Fruit fly (Drosophila melanogaster) whole organism, pupa: ENCODE measurements around the gene mRpS18B.

Experiments
- CG10348 ChIP-seq: fragments of 200-800 bp; sonication (Bioruptor generic); IDR thresholded peaks from 2 replicates; pipeline ENCODE4 v1.3.6; 2022; ENCODE audit warnings: missing biosample characterization, missing genetic modification characterization
- CG12605 ChIP-seq: fragments of 200-800 bp; sonication (Bioruptor generic); IDR thresholded peaks from 2 replicates; pipeline ENCODE4 v1.3.6; 2022; ENCODE audit warnings: missing biosample characterization, missing genetic modification characterization
- CG13204 ChIP-seq: fragments of 200-800 bp; sonication (Bioruptor generic); optimal IDR thresholded peaks from 2 replicates; lab custom pipeline; 2018; ENCODE audit warnings: missing biosample characterization, mild to moderate bottlenecking, missing genetic modification characterization, moderate library complexity
- CG14655 ChIP-seq: fragments of 200-800 bp; sonication (Bioruptor generic); optimal IDR thresholded peaks from 3 replicates; lab custom pipeline; 2017; ENCODE audit warnings: mild to moderate bottlenecking, missing biosample characterization, missing genetic modification reagents, missing genetic modification characterization
- CG15710 ChIP-seq: fragments of 200-800 bp; sonication (Bioruptor generic); optimal IDR thresholded peaks from 2 replicates; lab custom pipeline; 2018; ENCODE audit warnings: missing biosample characterization, mild to moderate bottlenecking, missing genetic modification characterization, moderate library complexity
- CG17806 ChIP-seq: fragments of 200-800 bp; sonication (Bioruptor generic); optimal IDR thresholded peaks from 2 replicates; lab custom pipeline; 2018; ENCODE audit warnings: missing biosample characterization, mild to moderate bottlenecking, missing genetic modification characterization, moderate library complexity
- CG32121 ChIP-seq: fragments of 200-800 bp; sonication (Bioruptor generic); IDR thresholded peaks from 2 replicates; pipeline ENCODE4 v1.3.6; 2022; ENCODE audit warnings: missing biosample characterization, missing genetic modification characterization
- CG34367 ChIP-seq: fragments of 200-800 bp; sonication (Bioruptor generic); optimal IDR thresholded peaks from 2 replicates; lab custom pipeline; 2018; ENCODE audit warnings: missing biosample characterization, mild to moderate bottlenecking, missing genetic modification characterization
- CG4496 ChIP-seq: fragments of 200-800 bp; sonication (Bioruptor generic); IDR thresholded peaks from 3 replicates; pipeline ENCODE4 v1.3.6; 2022; ENCODE audit warnings: missing biosample characterization, missing genetic modification characterization
- CG8159 ChIP-seq: fragments of 200-800 bp; sonication (Bioruptor generic); optimal IDR thresholded peaks from 3 replicates; lab custom pipeline; 2018; ENCODE audit warnings: missing biosample characterization, mild to moderate bottlenecking, missing genetic modification characterization, moderate library complexity
- CG8301 ChIP-seq: fragments of 200-800 bp; sonication (Bioruptor generic); optimal IDR thresholded peaks from 2 replicates; lab custom pipeline; 2018; ENCODE audit warnings: missing biosample characterization, mild to moderate bottlenecking, missing genetic modification characterization
- CG9948 ChIP-seq: fragments of 200-800 bp; sonication (Bioruptor generic); optimal IDR thresholded peaks from 2 replicates; lab custom pipeline; 2018; ENCODE audit warnings: missing biosample characterization, mild to moderate bottlenecking, missing genetic modification characterization, moderate library complexity
- D1 ChIP-seq: fragments of 200-800 bp; sonication (Bioruptor generic); optimal IDR thresholded peaks from 2 replicates; lab custom pipeline; 2018; ENCODE audit warnings: missing biosample characterization, mild to moderate bottlenecking, missing genetic modification characterization, moderate library complexity
- EcR ChIP-seq: fragments of 200-800 bp; sonication (Bioruptor generic); optimal IDR thresholded peaks from 3 replicates; lab custom pipeline; 2019; ENCODE audit warnings: missing biosample characterization, missing genetic modification characterization, mild to moderate bottlenecking, moderate library complexity, missing genetic modification reagents
- Ets98B ChIP-seq: fragments of 200-800 bp; sonication (Bioruptor generic); IDR thresholded peaks from 2 replicates; pipeline ENCODE4 v1.3.6; 2022; ENCODE audit warnings: missing biosample characterization, missing genetic modification characterization
- Pif1A ChIP-seq: fragments of 200-800 bp; sonication (Bioruptor generic); optimal IDR thresholded peaks from 3 replicates; lab custom pipeline; 2016; ENCODE audit warnings: missing biosample characterization, missing genetic modification characterization
- Pif1B ChIP-seq: fragments of 200-800 bp; sonication (Bioruptor generic); optimal IDR thresholded peaks from 3 replicates; lab custom pipeline; 2016; ENCODE audit warnings: missing biosample characterization, missing genetic modification characterization
- Snoo ChIP-seq: fragments of 200-800 bp; sonication (Bioruptor generic); optimal IDR thresholded peaks from 3 replicates; lab custom pipeline; 2017; ENCODE audit warnings: missing biosample characterization, mild to moderate bottlenecking, missing genetic modification characterization, inconsistent platforms
- fd96Ca ChIP-seq: fragments of 200-800 bp; sonication (Bioruptor generic); IDR thresholded peaks from 3 replicates; pipeline ENCODE4 v1.3.6; 2022; ENCODE audit warnings: missing biosample characterization, missing genetic modification characterization
- gl ChIP-seq: fragments of 200-800 bp; sonication (Bioruptor generic); optimal IDR thresholded peaks from 2 replicates; lab custom pipeline; 2018; ENCODE audit warnings: missing biosample characterization, mild to moderate bottlenecking, missing genetic modification characterization
- rn ChIP-seq: fragments of 200-800 bp; sonication (Bioruptor generic); IDR thresholded peaks from 2 replicates; pipeline ENCODE4 v1.3.6; 2022; ENCODE audit warnings: missing biosample characterization, missing genetic modification characterization

Gene mRpS18B

dm6 chr2L:20117752-20118151 is 20.7 kb upstream of the mRpS18B start:
- TF ChIP-seq CG34367 (no peak), CG9948 (no peak), EcR (GFP tag; lab: Kevin White, UChicago) (no peak), CG8301 (tag; lab: Kevin White, UChicago) (no peak), D1 (no peak), Pif1B (no peak), CG12605 (GFP tag; lab: Robert Waterston, UW) (no peak), CG13204 (GFP tag; lab: Kevin White, UChicago) (no peak), CG14655 (GFP tag; lab: Kevin White, UChicago) (no peak), CG32121 (GFP tag; lab: Robert Waterston, UW) (no peak), CG15710 (tag; lab: Kevin White, UChicago) (no peak), rn (GFP tag; lab: Robert Waterston, UW) (no peak), Pif1A (GFP tag; lab: Kevin White, UChicago) (no peak), CG4496 (GFP tag; lab: Robert Waterston, UW) (no peak), CG17806 (no peak), CG10348 (no peak), Snoo (no peak), CG8159 (tag; lab: Kevin White, UChicago) (no peak), Ets98B (no peak)

- TF ChIP-seq CG34367 = no peak
- no peak for TF ChIP-seq D1
- no peak for TF ChIP-seq Ets98B
- no peak for TF ChIP-seq CG14655 (GFP tag; lab: Kevin White, UChicago)
Observed at dm6 chr2L:20115865-20116264, 18.8 kb upstream of the mRpS18B start.

DNA sequence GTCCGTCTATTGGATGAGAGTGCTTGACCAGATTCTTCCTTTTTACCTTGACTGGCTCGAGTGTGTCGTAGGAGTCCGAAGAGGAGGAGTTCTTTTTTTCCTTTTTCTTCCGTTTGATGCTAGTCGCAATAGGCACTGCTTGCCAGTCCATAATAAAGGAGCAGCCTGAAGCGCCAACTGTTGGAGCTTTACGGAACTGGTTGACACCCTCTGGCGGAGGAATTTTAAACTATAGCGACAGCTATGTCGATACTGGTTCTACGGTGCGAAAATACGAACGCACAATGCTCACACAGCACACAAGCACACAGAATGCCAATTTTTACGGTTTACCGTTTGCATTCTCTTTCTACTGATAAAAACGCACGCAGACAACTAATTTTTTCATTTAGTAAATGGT is 9.5 kb upstream of the mRpS18B start:
- TF ChIP-seq CG15710 (tag; lab: Kevin White, UChicago) (no peak), D1 (no peak), Ets98B (no peak), CG8301 (tag; lab: Kevin White, UChicago) (no peak)

DNA sequence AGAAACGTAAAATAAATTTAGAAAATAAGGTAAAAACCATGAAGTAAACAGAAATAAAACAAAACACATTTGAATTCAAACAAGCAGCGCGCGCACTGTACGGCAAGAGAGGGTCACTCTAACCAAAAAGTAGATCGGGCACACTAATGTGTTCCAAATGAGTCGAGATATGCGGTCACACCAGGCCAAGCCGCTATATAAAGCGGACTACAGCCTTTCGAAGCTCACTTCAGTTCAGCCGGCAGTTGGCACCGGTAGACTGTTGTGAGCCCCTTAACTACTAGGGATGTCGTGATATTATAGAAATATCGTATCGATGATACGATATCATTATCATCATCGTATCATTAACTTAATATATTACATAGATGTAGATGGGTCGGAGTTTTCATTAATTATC is 7.5 kb upstream of the mRpS18B start:
- TF ChIP-seq Snoo = no peak
- TF ChIP-seq EcR (GFP tag; lab: Kevin White, UChicago) = no peak
- no peak for TF ChIP-seq CG17806
- TF ChIP-seq CG4496 (GFP tag; lab: Robert Waterston, UW) = no peak
- TF ChIP-seq CG14655 (GFP tag; lab: Kevin White, UChicago) = no peak
- TF ChIP-seq gl (tag; lab: Kevin White, UChicago) = no peak
- no peak for TF ChIP-seq CG8159 (tag; lab: Kevin White, UChicago)
- no peak for TF ChIP-seq CG13204 (GFP tag; lab: Kevin White, UChicago)
- TF ChIP-seq D1 = no peak
- TF ChIP-seq CG8301 (tag; lab: Kevin White, UChicago) = no peak
- TF ChIP-seq Pif1A (GFP tag; lab: Kevin White, UChicago) = no peak
- no peak for TF ChIP-seq CG9948
- no peak for TF ChIP-seq CG34367
- no peak for TF ChIP-seq Pif1B

dm6 chr2L:20104050-20104449 is 7.0 kb upstream of the mRpS18B start, which contains the start of gene CG13970:
Gene CG13970 (minus strand): TSS chr2L:20104150.
- TF ChIP-seq Pif1B (no peak), EcR (GFP tag; lab: Kevin White, UChicago) (no peak), CG17806 (no peak), Snoo (no peak), CG8159 (tag; lab: Kevin White, UChicago) (no peak), CG4496 (GFP tag; lab: Robert Waterston, UW) (no peak)

DNA sequence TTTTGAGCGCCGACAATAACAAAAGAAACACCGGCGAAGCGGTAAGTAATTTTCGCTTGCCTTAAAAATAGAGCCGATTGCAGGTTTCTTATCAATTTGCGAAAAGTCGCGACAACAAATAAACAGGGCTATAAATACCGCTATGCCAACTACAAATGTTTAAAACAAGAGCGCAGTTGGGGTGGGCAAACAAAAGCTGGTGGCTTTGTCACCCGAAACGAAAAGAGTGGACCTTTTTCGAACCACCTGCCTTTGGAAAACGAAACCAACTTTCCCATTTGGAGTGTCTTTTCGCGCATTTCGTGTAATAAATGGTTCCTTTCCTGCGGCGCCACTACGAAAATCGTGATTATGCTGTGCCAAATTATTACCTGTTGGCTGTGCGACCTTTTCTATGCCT is 1.1 kb upstream of the mRpS18B start:
- TF ChIP-seq CG32121 (GFP tag; lab: Robert Waterston, UW) (no peak), CG34367 (no peak), Pif1A (GFP tag; lab: Kevin White, UChicago) (no peak), CG8159 (tag; lab: Kevin White, UChicago) (peak; percentile 87), Snoo (no peak), CG12605 (GFP tag; lab: Robert Waterston, UW) (0 out of 2 replicates have a peak, but pooled peaks have one; percentile 13), CG15710 (tag; lab: Kevin White, UChicago) (no peak), Ets98B (peak; percentile 5; the same call in 1 of the 2 replicates)

- TF ChIP-seq CG12605 (GFP tag; lab: Robert Waterston, UW) = no peak
- peak; percentile 13; the same call in 1 of the 3 replicates for TF ChIP-seq fd96Ca (GFP tag; lab: Robert Waterston, UW)
- TF ChIP-seq Pif1B = no peak
- TF ChIP-seq Pif1A (GFP tag; lab: Kevin White, UChicago) = no peak
- TF ChIP-seq Ets98B = peak; percentile 22
- TF ChIP-seq D1 = no peak
- TF ChIP-seq gl (tag; lab: Kevin White, UChicago) = no peak
- no peak for TF ChIP-seq CG10348
- TF ChIP-seq CG4496 (GFP tag; lab: Robert Waterston, UW) = peak; percentile 8; the same call in 1 of the 3 replicates
Observed at dm6 chr2L:20097773-20098172, 720 bp upstream of the mRpS18B start.

DNA sequence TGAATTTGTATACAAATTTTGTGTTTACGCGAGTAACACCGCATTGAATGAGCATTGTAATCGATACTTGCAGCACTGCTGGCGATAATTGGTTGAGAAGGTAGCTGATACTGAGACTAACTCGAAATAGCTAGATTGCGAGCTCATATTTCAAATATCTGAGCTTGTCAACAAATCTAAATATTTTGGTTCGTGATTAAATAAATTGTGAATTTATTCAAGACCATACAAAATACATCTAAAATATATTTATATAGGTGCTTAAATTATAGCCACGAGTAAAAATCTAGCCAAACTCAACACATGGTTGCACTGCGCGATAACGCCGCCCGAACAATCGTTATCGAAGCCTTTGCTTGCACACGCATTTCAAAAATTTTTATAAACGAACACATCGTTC is 3.3 kb downstream of the mRpS18B start, which contains the start of the genes Taf13 and nesd:
Gene Taf13 (minus strand): TSS at position 56 of the 400 bp plus-strand sequence.
Gene nesd (plus strand): TSS at position 179 of the 400 bp plus-strand sequence.
- TF ChIP-seq CG17806 (peak; percentile 19), Snoo (no peak), CG32121 (GFP tag; lab: Robert Waterston, UW) (no peak), Pif1A (GFP tag; lab: Kevin White, UChicago) (no peak), CG14655 (GFP tag; lab: Kevin White, UChicago) (no peak), D1 (no peak), Ets98B (no peak), CG8301 (tag; lab: Kevin White, UChicago) (no peak), gl (tag; lab: Kevin White, UChicago) (no peak), CG8159 (tag; lab: Kevin White, UChicago) (peak; percentile 44), CG12605 (GFP tag; lab: Robert Waterston, UW) (no peak), CG34367 (no peak), CG13204 (GFP tag; lab: Kevin White, UChicago) (no peak), fd96Ca (GFP tag; lab: Robert Waterston, UW) (no peak), EcR (GFP tag; lab: Kevin White, UChicago) (no peak), rn (GFP tag; lab: Robert Waterston, UW) (no peak), CG10348 (no peak), Pif1B (peak; percentile 49), CG9948 (no peak), CG15710 (tag; lab: Kevin White, UChicago) (peak; percentile 37), CG4496 (GFP tag; lab: Robert Waterston, UW) (no peak)
